Worm (Caenorhabditis elegans) whole organism, L3 larva: ENCODE measurements around the gene grl-29.

ENCODE experiments used
- ZK546.5 ChIP-seq: sonication (generic microtip); optimal IDR thresholded peaks from 2 replicates; lab custom pipeline; 2017; ENCODE audit warnings: missing biosample characterization, missing genetic modification characterization
- aly-2 ChIP-seq: fragments of 150-350 bp; optimal IDR thresholded peaks from 2 replicates; lab custom pipeline; 2014; ENCODE audit warnings: missing biosample characterization, missing genetic modification characterization
- ama-1 ChIP-seq: fragments of 150-350 bp; optimal IDR thresholded peaks from 2 replicates; lab custom pipeline; 2018
- ceh-28 ChIP-seq: fragments of 150-350 bp; optimal IDR thresholded peaks from 2 replicates; lab custom pipeline; 2014; ENCODE audit warnings: missing biosample characterization, missing genetic modification reagents, missing genetic modification characterization
- ceh-82 ChIP-seq: fragments of 150-350 bp; optimal IDR thresholded peaks from 2 replicates; lab custom pipeline; 2014; ENCODE audit warnings: missing biosample characterization, missing genetic modification characterization
- ceh-9 ChIP-seq: sonication (generic microtip); optimal IDR thresholded peaks from 2 replicates; lab custom pipeline; 2018; ENCODE audit warnings: missing biosample characterization, missing genetic modification characterization
- daf-12 ChIP-seq: fragments of 150-350 bp; optimal IDR thresholded peaks from 2 replicates; lab custom pipeline; 2014; ENCODE audit warnings: missing biosample characterization, missing genetic modification reagents, missing genetic modification characterization
- egl-27 ChIP-seq: sonication (generic microtip); optimal IDR thresholded peaks from 4 replicates; lab custom pipeline; 2017; ENCODE audit warnings: missing biosample characterization, missing genetic modification reagents, missing genetic modification characterization
- egl-5 ChIP-seq: fragments of 150-350 bp; optimal IDR thresholded peaks from 2 replicates; lab custom pipeline; 2017; ENCODE audit warnings: missing biosample characterization, missing genetic modification reagents, missing genetic modification characterization, inconsistent platforms
- elt-1 ChIP-seq: fragments of 150-350 bp; optimal IDR thresholded peaks from 2 replicates; lab custom pipeline; 2014; ENCODE audit warnings: missing biosample characterization, missing genetic modification characterization
- elt-2 ChIP-seq: sonication (generic microtip); optimal IDR thresholded peaks from 2 replicates; lab custom pipeline; 2016; ENCODE audit warnings: missing genetic modification reagents, mild to moderate bottlenecking, missing genetic modification characterization, missing compliant biosample characterization
- elt-3 ChIP-seq, 3 experiments: fragments of 150-350 bp in 1 of 3; sonication (generic microtip) in 2 of 3; optimal IDR thresholded peaks; 2 replicates in 2 of 3; 4 replicates in 1 of 3; lab custom pipeline; 2014 to 2017; ENCODE audit warnings: missing biosample characterization in 3 of 3, missing genetic modification characterization in 3 of 3
- eor-1 ChIP-seq, 2 experiments: fragments of 150-350 bp; optimal IDR thresholded peaks; 2 replicates each; lab custom pipeline; 2014 to 2018; ENCODE audit warnings: missing biosample characterization in 2 of 2, missing genetic modification characterization in 2 of 2
- fkh-10 ChIP-seq: sonication (generic microtip); optimal IDR thresholded peaks from 2 replicates; lab custom pipeline; 2017; ENCODE audit warnings: missing biosample characterization, missing genetic modification reagents, missing genetic modification characterization
- fos-1 ChIP-seq: fragments of 150-350 bp; optimal IDR thresholded peaks from 2 replicates; lab custom pipeline; 2014; ENCODE audit warnings: missing biosample characterization, missing genetic modification characterization
- hmg-11 ChIP-seq: sonication (generic microtip); optimal IDR thresholded peaks from 2 replicates; lab custom pipeline; 2016; ENCODE audit warnings: missing genetic modification characterization, missing compliant biosample characterization
- jun-1 ChIP-seq: fragments of 150-350 bp; optimal IDR thresholded peaks from 2 replicates; lab custom pipeline; 2014; ENCODE audit warnings: missing biosample characterization, missing genetic modification reagents, missing genetic modification characterization
- lin-15B ChIP-seq: fragments of 150-350 bp; optimal IDR thresholded peaks from 2 replicates; lab custom pipeline; 2014; ENCODE audit warnings: missing biosample characterization, missing genetic modification characterization
- lin-39 ChIP-seq: fragments of 150-350 bp; optimal IDR thresholded peaks from 2 replicates; lab custom pipeline; 2018; ENCODE audit warnings: missing biosample characterization, missing genetic modification reagents, missing genetic modification characterization
- mml-1 ChIP-seq: fragments of 150-350 bp; sonication (generic microtip); optimal IDR thresholded peaks from 3 replicates; lab custom pipeline; 2014; ENCODE audit warnings: missing biosample characterization, missing genetic modification characterization
- nfya-1 ChIP-seq: sonication (generic microtip); optimal IDR thresholded peaks from 2 replicates; lab custom pipeline; 2017; ENCODE audit warnings: missing genetic modification characterization, mild to moderate bottlenecking, missing compliant biosample characterization, antibody characterized with exemption, moderate library complexity; ENCODE audit not compliant: insufficient read depth
- nhr-11 ChIP-seq: fragments of 150-350 bp; optimal IDR thresholded peaks from 2 replicates; lab custom pipeline; 2014; ENCODE audit warnings: missing biosample characterization, missing genetic modification characterization
- nhr-237 ChIP-seq: fragments of 150-350 bp; optimal IDR thresholded peaks from 2 replicates; lab custom pipeline; 2014; ENCODE audit warnings: missing biosample characterization, missing genetic modification characterization
- nhr-25 ChIP-seq: sonication (generic microtip); optimal IDR thresholded peaks from 2 replicates; lab custom pipeline; 2017; ENCODE audit warnings: missing biosample characterization, missing genetic modification characterization
- nhr-43 ChIP-seq: sonication (generic microtip); optimal IDR thresholded peaks from 2 replicates; lab custom pipeline; 2016; ENCODE audit warnings: mild to moderate bottlenecking, missing genetic modification characterization, missing compliant biosample characterization; ENCODE audit not compliant: poor library complexity, severe bottlenecking
- nhr-67 ChIP-seq: fragments of 150-350 bp; optimal IDR thresholded peaks from 2 replicates; lab custom pipeline; 2014; ENCODE audit warnings: missing biosample characterization, missing genetic modification characterization
- nhr-77 ChIP-seq: fragments of 150-350 bp; optimal IDR thresholded peaks from 2 replicates; lab custom pipeline; 2014; ENCODE audit warnings: missing biosample characterization, missing genetic modification characterization
- pha-4 ChIP-seq: fragments of 150-350 bp; optimal IDR thresholded peaks from 2 replicates; lab custom pipeline; 2014; ENCODE audit warnings: missing biosample characterization, missing genetic modification reagents, missing genetic modification characterization
- pqm-1 ChIP-seq: fragments of 150-350 bp; optimal IDR thresholded peaks from 2 replicates; lab custom pipeline; 2017; ENCODE audit warnings: missing biosample characterization, missing genetic modification characterization, inconsistent platforms
- sea-2 ChIP-seq: fragments of 150-350 bp; sonication (generic microtip); optimal IDR thresholded peaks from 4 replicates; lab custom pipeline; 2014; ENCODE audit warnings: missing biosample characterization, missing genetic modification reagents, missing genetic modification characterization
- snpc-4 ChIP-seq: fragments of 150-350 bp; optimal IDR thresholded peaks from 2 replicates; lab custom pipeline; 2014; ENCODE audit warnings: missing biosample characterization, missing genetic modification characterization
- tbx-2 ChIP-seq: sonication (generic microtip); optimal IDR thresholded peaks from 2 replicates; lab custom pipeline; 2016; ENCODE audit warnings: mild to moderate bottlenecking, missing genetic modification characterization, missing compliant biosample characterization
- unc-62 ChIP-seq: fragments of 150-350 bp; sonication (generic microtip); optimal IDR thresholded peaks from 4 replicates; lab custom pipeline; 2014; ENCODE audit warnings: missing biosample characterization, missing genetic modification reagents, missing genetic modification characterization
- zag-1 ChIP-seq: fragments of 150-350 bp; optimal IDR thresholded peaks from 2 replicates; lab custom pipeline; 2014; ENCODE audit warnings: missing biosample characterization, missing genetic modification characterization
- ztf-11 ChIP-seq: fragments of 150-350 bp; optimal IDR thresholded peaks from 2 replicates; lab custom pipeline; 2014; ENCODE audit warnings: missing biosample characterization, missing genetic modification characterization

Gene grl-29

ce11 chrV:3582671-3583070 is 27.6 kb upstream of the grl-29 start:
- TF ChIP-seq mml-1 (tag; lab: Kevin White, UChicago) (no peak), fkh-10 (GFP tag; lab: Kevin White, UChicago) (no peak), ZK546.5 (tag; lab: Kevin White, UChicago) (no peak), nhr-11 (tag; lab: Kevin White, UChicago) (no peak), pqm-1 (tag; lab: Kevin White, UChicago) (no peak), egl-27 (tag; lab: Kevin White, UChicago) (no peak), ceh-9 (tag; lab: Kevin White, UChicago) (no peak), fos-1 (tag; lab: Kevin White, UChicago) (no peak), ztf-11 (tag; lab: Kevin White, UChicago) (no peak), lin-15B (tag; lab: Kevin White, UChicago) (no peak), egl-5 (tag; lab: Kevin White, UChicago) (no peak), nhr-25 (tag; lab: Kevin White, UChicago) (no peak)

- TF ChIP-seq daf-12 (tag; lab: Kevin White, UChicago) (no peak), nhr-43 (peak; percentile 60), ceh-82 (tag; lab: Kevin White, UChicago) (no peak), egl-5 (tag; lab: Kevin White, UChicago) (no peak), lin-15B (tag; lab: Kevin White, UChicago) (no peak), elt-2 (tag; lab: Kevin White, UChicago) (peak; percentile 6), pha-4 (no peak), aly-2 (tag; lab: Kevin White, UChicago) (no peak), nfya-1 (tag; lab: Kevin White, UChicago) (peak; percentile 34), nhr-67 (tag; lab: Kevin White, UChicago) (no peak), nhr-25 (tag; lab: Kevin White, UChicago) (no peak), tbx-2 (tag; lab: Kevin White, UChicago) (no peak), eor-1 (tag; optimal IDR thresholded peaks at IDR 0.05; lab: Kevin White, UChicago) (no peak), nhr-77 (tag; lab: Kevin White, UChicago) (no peak), elt-1 (tag; lab: Kevin White, UChicago) (no peak), hmg-11 (tag; lab: Kevin White, UChicago) (no peak), sea-2 (no peak), nhr-237 (no peak), egl-27 (tag; lab: Kevin White, UChicago) (no peak), elt-3 (tag; optimal IDR thresholded peaks at IDR 0.05; lab: Kevin White, UChicago) (no peak)
Measured at ce11 chrV:3582086-3582485, 27.1 kb upstream of the grl-29 start.

ce11 chrV:3581643-3582042 is 26.6 kb upstream of the grl-29 start:
- TF ChIP-seq egl-27 (tag; lab: Kevin White, UChicago) (no peak), ama-1 (lab: Kevin White, UChicago) (no peak), daf-12 (tag; lab: Kevin White, UChicago) (no peak), pqm-1 (tag; lab: Kevin White, UChicago) (no peak), mml-1 (tag; lab: Kevin White, UChicago) (no peak), fos-1 (tag; lab: Kevin White, UChicago) (no peak), ceh-28 (no peak), jun-1 (tag; lab: Kevin White, UChicago) (no peak)

- TF ChIP-seq nhr-237 (no peak), unc-62 (GFP tag; lab: Kevin White, UChicago) (no peak), nhr-67 (tag; lab: Kevin White, UChicago) (no peak), lin-39 (tag; lab: Kevin White, UChicago) (no peak), pha-4 (peak; percentile 66), eor-1 (tag; optimal IDR thresholded peaks at IDR 0.05; lab: Kevin White, UChicago) (no peak), snpc-4 (tag; lab: Kevin White, UChicago) (no peak)
Measured at ce11 chrV:3581034-3581433, 26.0 kb upstream of the grl-29 start.

- TF ChIP-seq pqm-1 (tag; lab: Kevin White, UChicago) (peak; percentile 60), zag-1 (tag; lab: Kevin White, UChicago) (no peak), nhr-43 (no peak), nhr-67 (tag; lab: Kevin White, UChicago) (no peak), pha-4 (peak; percentile 2), ZK546.5 (tag; lab: Kevin White, UChicago) (no peak), egl-27 (tag; lab: Kevin White, UChicago) (no peak), elt-2 (tag; lab: Kevin White, UChicago) (peak; percentile 76)
Measured at ce11 chrV:3580385-3580784, 25.3 kb upstream of the grl-29 start.
